Worm (Caenorhabditis elegans) whole organism, L4 larva: ENCODE results near the gene acn-1.

Source experiments
- F44E2.7 ChIP-seq: fragments of 200-800 bp; sonication (Bioruptor generic); IDR thresholded peaks from 2 replicates; pipeline ENCODE4 v2.1.2; 2022; ENCODE audit warnings: missing genetic modification characterization, missing compliant biosample characterization
- F49E8.2 ChIP-seq: sonication (generic microtip); optimal IDR thresholded peaks from 2 replicates; lab custom pipeline; 2016; ENCODE audit warnings: missing compliant biosample characterization, mild to moderate bottlenecking, missing genetic modification characterization, borderline replicate concordance
- T26A8.4 ChIP-seq: fragments of 200-800 bp; sonication (Bioruptor generic); IDR thresholded peaks from 2 replicates; pipeline ENCODE4 v1.3.6; 2022; ENCODE audit warnings: missing genetic modification characterization, missing compliant biosample characterization
- Y48G9A.11 ChIP-seq: fragments of 200-800 bp; sonication (Bioruptor generic); IDR thresholded peaks from 2 replicates; pipeline ENCODE4 v1.3.6; 2022; ENCODE audit warnings: missing genetic modification reagents, missing genetic modification characterization, missing compliant biosample characterization
- Y5F2A.4 ChIP-seq: fragments of 200-800 bp; sonication (Bioruptor generic); optimal IDR thresholded peaks from 2 replicates; lab custom pipeline; 2018; ENCODE audit warnings: mild to moderate bottlenecking, missing genetic modification characterization, missing compliant biosample characterization
- ZK337.2 ChIP-seq: fragments of 200-800 bp; sonication (Bioruptor generic); IDR thresholded peaks from 2 replicates; pipeline ENCODE4 v1.3.6; 2022; ENCODE audit warnings: missing genetic modification reagents, missing genetic modification characterization, missing compliant biosample characterization
- ZK546.5 ChIP-seq, 2 experiments: sonication (generic microtip); optimal IDR thresholded peaks; 2 replicates each; lab custom pipeline; 2017; ENCODE audit warnings: missing biosample characterization in 2 of 2, missing genetic modification characterization in 2 of 2
- aha-1 ChIP-seq: fragments of 150-350 bp; peaks from one replicate; lab custom pipeline; 2014; ENCODE audit warnings: missing biosample characterization, missing genetic modification characterization
- ama-1 ChIP-seq: fragments of 150-350 bp; optimal IDR thresholded peaks from 2 replicates; lab custom pipeline; 2014; ENCODE audit warnings: inconsistent platforms, mixed read lengths
- attf-4 ChIP-seq: sonication (generic microtip); optimal IDR thresholded peaks from 3 replicates; lab custom pipeline; 2017; ENCODE audit warnings: missing biosample characterization, missing genetic modification characterization
- ctbp-1 ChIP-seq: fragments of 200-800 bp; sonication (Bioruptor generic); IDR thresholded peaks from 2 replicates; pipeline ENCODE4 v1.3.6; 2022; ENCODE audit warnings: missing genetic modification reagents, missing genetic modification characterization, missing compliant biosample characterization
- daf-12 ChIP-seq: fragments of 150-350 bp; optimal IDR thresholded peaks from 2 replicates; lab custom pipeline; 2014; ENCODE audit warnings: missing biosample characterization, missing genetic modification reagents, missing genetic modification characterization
- daf-8 ChIP-seq: fragments of 200-800 bp; sonication (Bioruptor generic); IDR thresholded peaks from 2 replicates; pipeline ENCODE4 v1.3.6; 2022; ENCODE audit warnings: missing genetic modification characterization, missing compliant biosample characterization
- dmd-6 ChIP-seq: fragments of 200-800 bp; sonication (Bioruptor generic); IDR thresholded peaks from 2 replicates; pipeline ENCODE4 v1.3.6; 2022; ENCODE audit warnings: missing genetic modification reagents, missing genetic modification characterization, missing compliant biosample characterization
- dmd-9 ChIP-seq: fragments of 200-800 bp; sonication (Bioruptor generic); IDR thresholded peaks from 2 replicates; pipeline ENCODE4 v1.3.6; 2022; ENCODE audit warnings: missing genetic modification reagents, missing genetic modification characterization, missing compliant biosample characterization
- dve-1 ChIP-seq: sonication (generic microtip); optimal IDR thresholded peaks from 2 replicates; lab custom pipeline; 2017; ENCODE audit warnings: antibody characterized with exemption, mild to moderate bottlenecking, missing genetic modification characterization, missing compliant biosample characterization; ENCODE audit not compliant: insufficient read depth
- egl-43 ChIP-seq: fragments of 200-800 bp; sonication (Bioruptor generic); IDR thresholded peaks from 2 replicates; pipeline ENCODE4 v1.3.6; 2022; ENCODE audit warnings: missing genetic modification reagents, missing genetic modification characterization, missing compliant biosample characterization
- fkh-10 ChIP-seq: fragments of 150-350 bp; optimal IDR thresholded peaks from 2 replicates; lab custom pipeline; 2014; ENCODE audit warnings: missing biosample characterization, missing genetic modification reagents, missing genetic modification characterization
- fos-1 ChIP-seq: fragments of 150-350 bp; optimal IDR thresholded peaks from 2 replicates; lab custom pipeline; 2014; ENCODE audit warnings: missing biosample characterization, missing genetic modification characterization
- gei-8 ChIP-seq: fragments of 200-800 bp; sonication (Bioruptor generic); optimal IDR thresholded peaks from 2 replicates; lab custom pipeline; 2018; ENCODE audit warnings: mild to moderate bottlenecking, missing genetic modification characterization, missing compliant biosample characterization
- hif-1 ChIP-seq, 2 experiments: sonication (generic microtip); optimal IDR thresholded peaks; 2 replicates each; lab custom pipeline; 2016 to 2017; ENCODE audit warnings: missing compliant biosample characterization in 2 of 2, missing genetic modification characterization in 2 of 2, missing genetic modification reagents in 2 of 2, missing genotype in 2 of 2, mild to moderate bottlenecking in 1 of 2
- hlh-11 ChIP-seq: fragments of 200-800 bp; sonication (Bioruptor generic); optimal IDR thresholded peaks from 2 replicates; lab custom pipeline; 2018; ENCODE audit warnings: mild to moderate bottlenecking, missing genetic modification characterization, missing compliant biosample characterization
- hlh-30 ChIP-seq: sonication (generic microtip); optimal IDR thresholded peaks from 2 replicates; lab custom pipeline; 2017; ENCODE audit warnings: antibody characterized with exemption, mild to moderate bottlenecking, missing genetic modification characterization, missing compliant biosample characterization; ENCODE audit not compliant: insufficient read depth
- lim-7 ChIP-seq: fragments of 200-800 bp; sonication (Bioruptor generic); IDR thresholded peaks from 2 replicates; pipeline ENCODE4 v1.3.6; 2022; ENCODE audit warnings: missing genetic modification characterization, missing compliant biosample characterization
- lin-1 ChIP-seq: fragments of 200-800 bp; sonication (Bioruptor generic); IDR thresholded peaks from 2 replicates; pipeline ENCODE4 v1.3.6; 2022; ENCODE audit warnings: missing genetic modification reagents, missing genetic modification characterization, missing compliant biosample characterization
- lin-39 ChIP-seq: fragments of 150-350 bp; optimal IDR thresholded peaks from 2 replicates; lab custom pipeline; 2014; ENCODE audit warnings: missing biosample characterization, missing genetic modification reagents, missing genetic modification characterization
- lsy-2 ChIP-seq, 2 experiments: fragments of 150-350 bp in 1 of 2; sonication (generic microtip) in 1 of 2; optimal IDR thresholded peaks; 2 replicates each; lab custom pipeline; 2014 to 2017; ENCODE audit warnings: missing biosample characterization in 2 of 2, missing genetic modification characterization in 2 of 2
- madf-5 ChIP-seq, 2 experiments: fragments of 200-800 bp; sonication (Bioruptor generic); IDR thresholded peaks; 2 replicates each; pipeline ENCODE4 v1.3.6; 2022; ENCODE audit warnings: missing compliant biosample characterization in 2 of 2, missing genetic modification characterization in 2 of 2
- madf-9 ChIP-seq: fragments of 200-800 bp; sonication (Bioruptor generic); conservative IDR thresholded peaks from 2 replicates; pipeline ENCODE4 v1.3.6; 2022; ENCODE audit warnings: missing genetic modification reagents, missing genetic modification characterization, missing compliant biosample characterization
- mxl-3 ChIP-seq: fragments of 200-800 bp; sonication (Bioruptor generic); optimal IDR thresholded peaks from 2 replicates; lab custom pipeline; 2018; ENCODE audit warnings: mild to moderate bottlenecking, missing genetic modification characterization, missing compliant biosample characterization
- nhr-11 ChIP-seq: fragments of 150-350 bp; optimal IDR thresholded peaks from 2 replicates; lab custom pipeline; 2014; ENCODE audit warnings: missing biosample characterization, missing genetic modification characterization
- nhr-237 ChIP-seq: sonication (generic microtip); optimal IDR thresholded peaks from 2 replicates; lab custom pipeline; 2017; ENCODE audit warnings: missing biosample characterization, missing genetic modification characterization
- nhr-42 ChIP-seq: fragments of 200-800 bp; sonication (Bioruptor generic); IDR thresholded peaks from 2 replicates; pipeline ENCODE4 v1.3.6; 2022; ENCODE audit warnings: missing genetic modification characterization, missing compliant biosample characterization
- nhr-6 ChIP-seq: fragments of 150-350 bp; optimal IDR thresholded peaks from 2 replicates; lab custom pipeline; 2014; ENCODE audit warnings: missing biosample characterization, missing genetic modification characterization
- nhr-76 ChIP-seq: fragments of 150-350 bp; optimal IDR thresholded peaks from 2 replicates; lab custom pipeline; 2014; ENCODE audit warnings: missing biosample characterization, missing genetic modification characterization
- pha-4 ChIP-seq, 2 experiments: fragments of 150-350 bp in 1 of 2; fragments of 200-800 bp in 1 of 2; sonication (Bioruptor generic) in 1 of 2; IDR thresholded peaks in 1 of 2; optimal IDR thresholded peaks in 1 of 2; 2 replicates each; pipeline versions ENCODE4 v1.3.6 to Lab custom; 2014 to 2022; ENCODE audit warnings: missing genetic modification characterization in 2 of 2, missing genetic modification reagents in 2 of 2, missing biosample characterization in 1 of 2, missing compliant biosample characterization in 1 of 2
- php-3 ChIP-seq: fragments of 200-800 bp; sonication (Bioruptor generic); IDR thresholded peaks from 2 replicates; pipeline ENCODE4 v1.3.6; 2022; ENCODE audit warnings: missing genetic modification reagents, missing genetic modification characterization, missing compliant biosample characterization
- pqm-1 ChIP-seq: sonication (generic microtip); optimal IDR thresholded peaks from 2 replicates; lab custom pipeline; 2017; ENCODE audit warnings: missing biosample characterization, missing genetic modification characterization
- rbr-2 ChIP-seq: sonication (generic microtip); optimal IDR thresholded peaks from 2 replicates; lab custom pipeline; 2016; ENCODE audit warnings: missing genotype, missing genetic modification characterization, missing compliant biosample characterization
- saeg-2 ChIP-seq: fragments of 200-800 bp; sonication (Bioruptor generic); IDR thresholded peaks from 2 replicates; pipeline ENCODE4 v1.3.6; 2022; ENCODE audit warnings: missing genetic modification reagents, missing genetic modification characterization, missing compliant biosample characterization
- set-16 ChIP-seq: fragments of 200-800 bp; sonication (Bioruptor generic); IDR thresholded peaks from 2 replicates; pipeline ENCODE4 v1.3.6; 2022; ENCODE audit warnings: missing genetic modification reagents, missing genetic modification characterization, missing compliant biosample characterization
- snpc-4 ChIP-seq: fragments of 150-350 bp; optimal IDR thresholded peaks from 2 replicates; lab custom pipeline; 2014; ENCODE audit warnings: missing biosample characterization, missing genetic modification characterization
- spr-3 ChIP-seq: fragments of 200-800 bp; sonication (Bioruptor generic); optimal IDR thresholded peaks from 2 replicates; lab custom pipeline; 2018; ENCODE audit warnings: mild to moderate bottlenecking, missing genetic modification characterization, missing compliant biosample characterization
- tra-1 ChIP-seq: fragments of 200-800 bp; sonication (Bioruptor generic); IDR thresholded peaks from 2 replicates; pipeline ENCODE4 v1.3.6; 2022; ENCODE audit warnings: missing genetic modification reagents, missing genetic modification characterization, missing compliant biosample characterization
- unc-39 ChIP-seq: sonication (generic microtip); optimal IDR thresholded peaks from 2 replicates; lab custom pipeline; 2017; ENCODE audit warnings: missing biosample characterization, missing genetic modification characterization
- unc-62 ChIP-seq, 3 experiments: fragments of 150-350 bp in 1 of 3; sonication (generic microtip); optimal IDR thresholded peaks in 2 of 3; peaks in 1 of 3; 1 replicate in 1 of 3; 2 replicates in 2 of 3; lab custom pipeline; 2014 to 2017; ENCODE audit warnings: missing biosample characterization in 3 of 3, missing genetic modification characterization in 3 of 3, missing genetic modification reagents in 3 of 3, missing genotype in 1 of 3
- vab-7 ChIP-seq: fragments of 200-800 bp; sonication (Bioruptor generic); IDR thresholded peaks from 2 replicates; pipeline ENCODE4 v1.3.6; 2022; ENCODE audit warnings: missing genetic modification reagents, missing genetic modification characterization, missing compliant biosample characterization
- zag-1 ChIP-seq: fragments of 150-350 bp; optimal IDR thresholded peaks from 2 replicates; lab custom pipeline; 2014; ENCODE audit warnings: missing biosample characterization, missing genetic modification characterization
- zfp-2 ChIP-seq: sonication (generic microtip); optimal IDR thresholded peaks from 2 replicates; lab custom pipeline; 2016; ENCODE audit warnings: mild to moderate bottlenecking, missing genetic modification characterization, missing compliant biosample characterization
- zip-11 ChIP-seq: fragments of 200-800 bp; sonication (Bioruptor generic); IDR thresholded peaks from 2 replicates; pipeline ENCODE4 v1.3.6; 2022; ENCODE audit warnings: missing genetic modification characterization, missing compliant biosample characterization

Gene acn-1

DNA sequence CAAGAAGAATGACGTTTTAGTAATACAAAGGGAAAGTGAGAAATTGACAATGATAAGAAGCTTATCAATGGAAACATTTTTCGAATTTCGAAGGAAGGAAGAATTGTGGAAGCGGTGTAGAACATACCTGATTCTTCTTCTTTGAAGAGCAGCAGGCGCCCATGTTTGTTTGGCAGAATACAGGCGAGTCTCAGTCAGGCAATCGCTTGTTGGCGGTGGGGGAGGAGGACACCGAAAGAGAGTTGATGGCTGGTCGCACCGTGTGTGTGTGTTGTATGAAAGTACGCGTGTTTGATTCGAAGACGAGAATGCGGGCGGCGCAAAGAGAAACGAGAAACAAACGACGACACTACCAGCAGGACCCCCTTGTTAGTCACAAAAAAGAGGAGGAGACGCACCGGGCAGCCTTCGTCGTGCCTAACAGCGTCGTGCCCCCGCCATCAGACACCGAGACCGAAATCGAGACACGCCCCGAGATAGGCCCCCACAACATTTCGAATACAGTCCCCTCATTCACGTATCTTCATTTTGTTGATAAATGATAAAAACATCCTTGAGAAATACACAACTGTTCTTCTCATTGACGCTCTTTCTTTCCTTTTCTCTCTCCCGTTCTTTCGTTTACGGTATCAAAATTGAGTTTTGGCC is 19.0 kb downstream of the acn-1 start, which contains the start of gene cal-5 (continued):
- TF ChIP-seq unc-39 (tag; lab: Kevin White, UChicago) (no peak), zip-11 (GFP tag; lab: Robert Waterston, UW) (no peak), ctbp-1 (GFP tag; lab: Robert Waterston, UW) (0 out of 2 replicates have a peak, but pooled peaks have one; percentile 15), pha-4 (GFP tag; IDR thresholded peaks at IDR 0.05; lab: Robert Waterston, UW) (no peak; the same call in 1 of the 2 replicates), pha-4 (tag; optimal IDR thresholded peaks at IDR 0.05; lab: Kevin White, UChicago) (no peak), dmd-6 (GFP tag; lab: Robert Waterston, UW) (peak; percentile 74), lsy-2 (tag; optimal IDR thresholded peaks at IDR 0.05; lab: Kevin White, UChicago) (no peak), fos-1 (tag; lab: Kevin White, UChicago) (no peak), ama-1 (lab: Kevin White, UChicago) (no peak), attf-4 (tag; lab: Kevin White, UChicago) (no peak), php-3 (no peak), nhr-76 (tag; lab: Kevin White, UChicago) (no peak), set-16 (peak; percentile 54), aha-1 (no peak), dmd-9 (no peak), T26A8.4 (GFP tag; lab: Robert Waterston, UW) (no peak), ZK337.2 (GFP tag; lab: Robert Waterston, UW) (0 out of 2 replicates have a peak, but pooled peaks have one; percentile 13), vab-7 (no peak), rbr-2 (peak; percentile 45), fkh-10 (GFP tag; lab: Kevin White, UChicago) (no peak), lim-7 (GFP tag; lab: Robert Waterston, UW) (no peak), nhr-42 (GFP tag; lab: Robert Waterston, UW) (0 out of 2 replicates have a peak, but pooled peaks have one; percentile 31), hlh-30 (tag; lab: Kevin White, UChicago) (no peak), mxl-3 (GFP tag; lab: Kevin White, UChicago) (peak; percentile 94), zag-1 (tag; lab: Kevin White, UChicago) (no peak), egl-43 (peak; percentile 35; the same call in 1 of the 2 replicates), zfp-2 (tag; lab: Kevin White, UChicago) (no peak), tra-1 (GFP tag; lab: Robert Waterston, UW) (no peak), snpc-4 (tag; lab: Kevin White, UChicago) (no peak), unc-62 (GFP tag; optimal IDR thresholded peaks at IDR 0.05 in 1 of 2; lab: Kevin White, UChicago) (peak in 1 of 2 experiments; percentile 88), unc-62 (tag; optimal IDR thresholded peaks at IDR 0.05; lab: Kevin White, UChicago) (no peak), dve-1 (tag; lab: Kevin White, UChicago) (peak; percentile 2), hlh-11 (tag; lab: Kevin White, UChicago) (peak; percentile 79), daf-12 (tag; lab: Kevin White, UChicago) (no peak), nhr-11 (no peak), lin-39 (no peak), F49E8.2 (tag; lab: Kevin White, UChicago) (no peak), lin-1 (GFP tag; lab: Robert Waterston, UW) (peak; percentile 47; the same call in 1 of the 2 replicates), Y5F2A.4 (GFP tag; lab: Kevin White, UChicago) (no peak), F44E2.7 (GFP tag; lab: Robert Waterston, UW) (no peak), pqm-1 (tag; lab: Kevin White, UChicago) (peak; percentile 66), hif-1 (tag; optimal IDR thresholded peaks at IDR 0.05; lab: Kevin White, UChicago) (no peak), madf-5 (GFP tag; IDR thresholded peaks at IDR 0.05; lab: Robert Waterston, UW) (no peak), madf-9 (GFP tag; lab: Robert Waterston, UW) (no peak), spr-3 (GFP tag; lab: Kevin White, UChicago) (no peak), Y48G9A.11 (GFP tag; lab: Robert Waterston, UW) (no peak), nhr-6 (tag; lab: Kevin White, UChicago) (no peak), gei-8 (GFP tag; lab: Kevin White, UChicago) (no peak), daf-8 (no peak), ZK546.5 (tag; optimal IDR thresholded peaks at IDR 0.05; lab: Kevin White, UChicago) (no peak), nhr-237 (tag; lab: Kevin White, UChicago) (no peak), saeg-2 (GFP tag; lab: Robert Waterston, UW) (no peak)
